Fruit fly (Drosophila melanogaster) whole organism, prepupa: ENCODE results near the gene CG11384.

Experiments
- CG10631 ChIP-seq: fragments of 200-800 bp; sonication (Bioruptor generic); optimal IDR thresholded peaks from 2 replicates; lab custom pipeline; 2016; ENCODE audit warnings: missing biosample characterization, missing genetic modification characterization
- CG10669 ChIP-seq: fragments of 200-800 bp; sonication (Bioruptor generic); optimal IDR thresholded peaks from 3 replicates; lab custom pipeline; 2018; ENCODE audit warnings: missing biosample characterization, mild to moderate bottlenecking, missing genetic modification characterization, moderate library complexity
- CG11294 ChIP-seq: fragments of 200-800 bp; sonication (Bioruptor generic); IDR thresholded peaks from 2 replicates; pipeline ENCODE4 v1.3.6; 2022; ENCODE audit warnings: missing biosample characterization, missing genetic modification characterization
- CG11762 ChIP-seq: fragments of 200-800 bp; sonication (Bioruptor generic); optimal IDR thresholded peaks from 3 replicates; lab custom pipeline; 2016; ENCODE audit warnings: missing biosample characterization, missing genetic modification characterization; ENCODE audit not compliant: insufficient read depth
- CG11902 ChIP-seq: fragments of 200-800 bp; sonication (Bioruptor generic); optimal IDR thresholded peaks from 3 replicates; lab custom pipeline; 2016; ENCODE audit warnings: missing biosample characterization, missing genetic modification characterization
- CG15336 ChIP-seq: fragments of 200-800 bp; sonication (Bioruptor generic); IDR thresholded peaks from 2 replicates; pipeline ENCODE4 v1.3.6; 2022; ENCODE audit warnings: missing biosample characterization, missing genetic modification characterization
- CG1621 ChIP-seq: fragments of 200-800 bp; sonication (Bioruptor generic); optimal IDR thresholded peaks from 3 replicates; lab custom pipeline; 2018; ENCODE audit warnings: missing biosample characterization, mild to moderate bottlenecking, missing genetic modification characterization
- CG16779 ChIP-seq: fragments of 200-800 bp; sonication (Bioruptor generic); optimal IDR thresholded peaks from 3 replicates; lab custom pipeline; 2017; ENCODE audit warnings: missing biosample characterization, mild to moderate bottlenecking, missing genetic modification characterization
- CG31627 ChIP-seq: fragments of 200-800 bp; sonication (Bioruptor generic); optimal IDR thresholded peaks from 3 replicates; lab custom pipeline; 2016; ENCODE audit warnings: missing biosample characterization, missing genetic modification characterization
- CG32006 ChIP-seq: fragments of 200-800 bp; sonication (Bioruptor generic); optimal IDR thresholded peaks from 3 replicates; lab custom pipeline; 2017; ENCODE audit warnings: missing biosample characterization, mild to moderate bottlenecking, missing genetic modification characterization
- CG4318 ChIP-seq: fragments of 200-800 bp; sonication (Bioruptor generic); optimal IDR thresholded peaks from 3 replicates; lab custom pipeline; 2017; ENCODE audit warnings: missing biosample characterization, mild to moderate bottlenecking, missing genetic modification characterization
- CG6163 ChIP-seq: fragments of 200-800 bp; sonication (Bioruptor generic); IDR thresholded peaks from 3 replicates; pipeline ENCODE4 v1.3.6; 2022; ENCODE audit warnings: missing biosample characterization, missing genetic modification characterization
- CG6276 ChIP-seq: fragments of 200-800 bp; sonication (Bioruptor generic); optimal IDR thresholded peaks from 2 replicates; lab custom pipeline; 2017; ENCODE audit warnings: missing biosample characterization, mild to moderate bottlenecking, missing genetic modification characterization
- CG7368 ChIP-seq: fragments of 200-800 bp; sonication (Bioruptor generic); optimal IDR thresholded peaks from 3 replicates; lab custom pipeline; 2016; ENCODE audit warnings: missing biosample characterization, missing genetic modification characterization
- CG8119 ChIP-seq: fragments of 200-800 bp; sonication (Bioruptor generic); IDR thresholded peaks from 3 replicates; pipeline ENCODE4 v1.3.6; 2022; ENCODE audit warnings: missing biosample characterization, missing genetic modification characterization
- CG9139 ChIP-seq: fragments of 200-800 bp; sonication (Bioruptor generic); optimal IDR thresholded peaks from 3 replicates; lab custom pipeline; 2017; ENCODE audit warnings: missing biosample characterization, mild to moderate bottlenecking, missing genetic modification characterization
- Eip75B ChIP-seq: fragments of 200-800 bp; sonication (Bioruptor generic); optimal IDR thresholded peaks from 3 replicates; lab custom pipeline; 2016; ENCODE audit warnings: missing biosample characterization, missing genetic modification characterization
- Eip78C ChIP-seq: fragments of 200-800 bp; sonication (Bioruptor generic); peaks from one replicate; lab custom pipeline; 2016; ENCODE audit warnings: missing biosample characterization, missing genetic modification characterization
- Ets96B ChIP-seq: fragments of 200-800 bp; optimal IDR thresholded peaks from 2 replicates; lab custom pipeline; 2019; ENCODE audit warnings: missing biosample characterization, mild to moderate bottlenecking, missing genetic modification characterization, moderate library complexity
- Gug ChIP-seq: fragments of 200-800 bp; sonication (Bioruptor generic); IDR thresholded peaks from 2 replicates; pipeline ENCODE4 v1.3.6; 2022; ENCODE audit warnings: missing biosample characterization, missing genetic modification characterization
- Hr39 ChIP-seq: fragments of 200-800 bp; sonication (Bioruptor generic); optimal IDR thresholded peaks from 2 replicates; lab custom pipeline; 2016; ENCODE audit warnings: missing biosample characterization, missing genetic modification characterization
- Hr4 ChIP-seq: fragments of 200-800 bp; sonication (Bioruptor generic); optimal IDR thresholded peaks from 3 replicates; lab custom pipeline; 2016; ENCODE audit warnings: missing biosample characterization, missing genetic modification characterization
- Lpt ChIP-seq: fragments of 200-800 bp; sonication (Bioruptor generic); optimal IDR thresholded peaks from 3 replicates; lab custom pipeline; 2016; ENCODE audit warnings: missing biosample characterization, missing genetic modification characterization
- OdsH ChIP-seq: fragments of 200-800 bp; sonication (Bioruptor generic); optimal IDR thresholded peaks from 3 replicates; lab custom pipeline; 2016; ENCODE audit warnings: missing biosample characterization, missing genetic modification characterization
- Smox ChIP-seq: fragments of 200-800 bp; sonication (Bioruptor generic); optimal IDR thresholded peaks from 3 replicates; lab custom pipeline; 2016; ENCODE audit warnings: missing biosample characterization, missing genetic modification characterization
- Sox102F ChIP-seq: fragments of 200-800 bp; sonication (Bioruptor generic); optimal IDR thresholded peaks from 2 replicates; lab custom pipeline; 2016; ENCODE audit warnings: missing biosample characterization, mild to moderate bottlenecking, missing genetic modification characterization
- Sox14 ChIP-seq: fragments of 200-800 bp; sonication (Bioruptor generic); optimal IDR thresholded peaks from 3 replicates; lab custom pipeline; 2016; ENCODE audit warnings: missing biosample characterization, missing genetic modification characterization
- Sox15 ChIP-seq: fragments of 200-800 bp; sonication (Bioruptor generic); optimal IDR thresholded peaks from 3 replicates; lab custom pipeline; 2016; ENCODE audit warnings: missing biosample characterization, missing genetic modification characterization
- acj6 ChIP-seq: fragments of 200-800 bp; sonication (Bioruptor generic); optimal IDR thresholded peaks from 3 replicates; lab custom pipeline; 2016; ENCODE audit warnings: missing biosample characterization, missing genetic modification characterization
- cyc ChIP-seq: fragments of 200-800 bp; sonication (Bioruptor generic); optimal IDR thresholded peaks from 3 replicates; lab custom pipeline; 2016; ENCODE audit warnings: missing biosample characterization, missing genetic modification characterization
- dsx ChIP-seq: fragments of 200-800 bp; optimal IDR thresholded peaks from 3 replicates; lab custom pipeline; 2019; ENCODE audit warnings: missing biosample characterization, mild to moderate bottlenecking, missing genetic modification characterization, moderate library complexity; ENCODE audit not compliant: poor library complexity, severe bottlenecking
- eg ChIP-seq: fragments of 200-800 bp; sonication (Bioruptor generic); IDR thresholded peaks from 3 replicates; pipeline ENCODE4 v1.3.6; 2022; ENCODE audit warnings: missing biosample characterization, missing genetic modification characterization
- esn ChIP-seq: fragments of 200-800 bp; sonication (Bioruptor generic); optimal IDR thresholded peaks from 2 replicates; lab custom pipeline; 2016; ENCODE audit warnings: missing biosample characterization, mild to moderate bottlenecking, missing genetic modification characterization, moderate library complexity
- fkh ChIP-seq: fragments of 200-800 bp; sonication (Bioruptor generic); optimal IDR thresholded peaks from 3 replicates; lab custom pipeline; 2017; ENCODE audit warnings: missing biosample characterization, mild to moderate bottlenecking, missing genetic modification characterization, moderate library complexity
- lz ChIP-seq: fragments of 200-800 bp; sonication (Bioruptor generic); optimal IDR thresholded peaks from 3 replicates; lab custom pipeline; 2016; ENCODE audit warnings: missing biosample characterization, missing genetic modification characterization
- salr ChIP-seq, 2 experiments: fragments of 200-800 bp; sonication (Bioruptor generic); optimal IDR thresholded peaks; 3 replicates each; lab custom pipeline; 2016 to 2018; ENCODE audit warnings: missing biosample characterization in 2 of 2, missing genetic modification characterization in 2 of 2, mild to moderate bottlenecking in 1 of 2
- svp ChIP-seq: fragments of 200-800 bp; sonication (Bioruptor generic); peaks from one replicate; lab custom pipeline; 2016; ENCODE audit warnings: missing biosample characterization, missing genetic modification characterization
- topi ChIP-seq: fragments of 200-800 bp; sonication (Bioruptor generic); optimal IDR thresholded peaks from 3 replicates; lab custom pipeline; 2016; ENCODE audit warnings: missing biosample characterization, missing genetic modification characterization
- vri ChIP-seq: fragments of 200-800 bp; sonication (Bioruptor generic); optimal IDR thresholded peaks from 3 replicates; lab custom pipeline; 2016; ENCODE audit warnings: missing biosample characterization, mild to moderate bottlenecking, missing genetic modification characterization

CG11384 gene

DNA sequence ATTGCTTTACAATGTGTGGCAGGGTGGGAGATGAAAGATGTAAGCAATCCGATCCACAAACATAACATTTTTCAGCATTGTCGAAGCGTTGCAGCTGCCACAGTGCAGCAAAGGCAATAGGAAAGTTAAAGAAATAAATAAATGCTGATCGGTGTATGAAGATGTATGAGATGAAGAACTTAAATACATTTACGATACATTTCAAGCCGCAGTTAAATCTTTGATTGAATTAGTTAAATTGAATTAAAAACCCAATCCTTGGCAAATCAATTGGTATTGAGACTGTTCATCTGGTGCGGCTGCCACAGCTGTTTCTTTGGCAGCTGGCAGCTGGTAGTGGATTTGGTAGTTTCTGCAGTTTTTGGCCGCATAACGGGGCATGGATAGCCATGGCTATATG, 22.0 kb upstream of the CG11384 start:
- TF ChIP-seq CG11902 (GFP tag; lab: Kevin White, UChicago) (no peak), CG8119 (GFP tag; lab: Robert Waterston, UW) (peak; percentile 82), CG32006 (GFP tag; lab: Kevin White, UChicago) (peak; percentile 64), CG6276 (GFP tag; lab: Kevin White, UChicago) (no peak), CG11294 (GFP tag; lab: Robert Waterston, UW) (0 out of 2 replicates have a peak, but pooled peaks have one; percentile 25), topi (no peak), CG10631 (GFP tag; lab: Kevin White, UChicago) (no peak), Gug (peak; percentile 56), Lpt (peak; percentile 7), CG31627 (GFP tag; lab: Kevin White, UChicago) (no peak), salr (GFP tag; optimal IDR thresholded peaks at IDR 0.05; lab: Kevin White, UChicago) (no peak), Sox14 (GFP tag; lab: Kevin White, UChicago) (no peak), CG16779 (tag; lab: Kevin White, UChicago) (no peak), Hr39 (no peak), dsx (GFP tag; lab: Kevin White, UChicago) (no peak), CG9139 (GFP tag; lab: Kevin White, UChicago) (no peak), acj6 (GFP tag; lab: Kevin White, UChicago) (no peak), eg (peak; percentile 78), Hr4 (GFP tag; lab: Kevin White, UChicago) (peak; percentile 19), Eip75B (GFP tag; lab: Kevin White, UChicago) (no peak), CG6163 (GFP tag; lab: Robert Waterston, UW) (no peak), OdsH (GFP tag; lab: Kevin White, UChicago) (no peak), CG4318 (GFP tag; lab: Kevin White, UChicago) (peak; percentile 47), CG10669 (no peak), CG15336 (GFP tag; lab: Robert Waterston, UW) (peak; percentile 85), Eip78C (GFP tag; lab: Kevin White, UChicago) (no peak)

DNA sequence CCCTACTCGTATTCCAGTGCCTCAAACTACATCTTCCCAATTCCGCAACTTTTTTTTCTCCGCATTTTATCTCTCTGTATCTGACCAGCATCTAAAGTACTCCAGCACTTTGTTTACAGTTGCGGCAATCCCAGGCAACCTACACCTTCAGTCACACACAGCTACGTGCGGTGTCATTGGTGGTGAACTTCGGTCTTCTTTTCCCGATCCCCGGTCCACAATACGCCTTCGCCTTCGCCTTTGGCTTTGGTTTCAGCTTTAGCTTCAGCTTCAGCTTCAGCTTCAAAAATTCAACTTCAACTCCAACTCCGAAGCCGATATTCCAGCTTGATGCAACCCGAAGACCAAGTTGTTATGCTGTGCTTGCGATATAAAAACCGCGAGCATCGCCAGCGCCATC, 15.2 kb upstream of the CG11384 start, which contains the start of gene CG11380:
Gene CG11380, plus strand, starts transcription at position 301 of the 400 bp plus-strand sequence.
- TF ChIP-seq svp (GFP tag; lab: Kevin White, UChicago) (peak; percentile 47), CG11762 (GFP tag; lab: Kevin White, UChicago) (no peak)
- TF ChIP-seq, all 60 proteins: peak for 1

DNA sequence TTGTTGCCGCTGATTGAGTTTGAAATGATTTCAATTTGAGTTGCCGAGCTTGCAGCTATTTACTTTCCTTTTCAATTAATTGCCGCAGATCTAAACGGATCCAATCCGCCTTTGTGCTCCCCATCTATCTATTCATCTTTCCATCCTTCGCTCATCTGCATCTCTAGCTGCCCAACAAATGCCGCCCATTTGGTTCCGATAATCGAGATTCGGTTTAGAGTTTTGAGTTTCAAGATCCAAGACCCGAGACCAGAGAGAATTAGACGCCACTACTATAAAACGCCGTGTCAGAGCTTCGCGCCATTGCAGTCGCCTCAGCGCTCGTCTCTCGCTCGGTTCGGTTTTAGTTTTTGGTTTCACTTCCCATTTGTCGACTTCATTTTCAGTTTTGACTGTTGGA, 8.6 kb upstream of the CG11384 start, which contains the start of gene CG14626:
Gene CG14626, plus strand, starts transcription at position 301 of the 400 bp plus-strand sequence.
- TF ChIP-seq Sox15 (GFP tag; lab: Kevin White, UChicago) (no peak), Smox (GFP tag; lab: Kevin White, UChicago) (no peak), CG6276 (GFP tag; lab: Kevin White, UChicago) (no peak), Ets96B (tag; lab: Kevin White, UChicago) (no peak), dsx (GFP tag; lab: Kevin White, UChicago) (no peak), Sox102F (no peak), CG1621 (no peak), svp (GFP tag; lab: Kevin White, UChicago) (no peak), esn (GFP tag; lab: Kevin White, UChicago) (no peak), CG6163 (GFP tag; lab: Robert Waterston, UW) (no peak), CG7368 (no peak), vri (GFP tag; lab: Kevin White, UChicago) (no peak), eg (no peak), fkh (GFP tag; lab: Kevin White, UChicago) (no peak), lz (GFP tag; lab: Kevin White, UChicago) (no peak), cyc (GFP tag; lab: Kevin White, UChicago) (no peak), CG4318 (GFP tag; lab: Kevin White, UChicago) (no peak)
- TF ChIP-seq, all 60 proteins: peak for 0
